Worm (Caenorhabditis elegans): ENCODE data around the gene Y116F11B.14.

- TF ChIP-seq flt-1 (GFP tag; IDR thresholded peaks at IDR 0.05) (no peak), tbx-11 (GFP tag; IDR thresholded peaks at IDR 0.05) (no peak)
Observed at ce11 chrV:19857334-19857733, 41.9 kb upstream of the Y116F11B.14 start, which contains the start of gene Y116F11B.8.

All from whole organism, early embryonic.